Worm (Caenorhabditis elegans) whole organism, L4 larva: Measurements from ENCODE around the gene irld-27.
"Not testable (repeated sequence)": the region's sequence is repeated elsewhere in the genome, so short reads cannot be mapped to it uniquely, and the experiment has no call there.

Experiments
- T26A8.4 ChIP-seq: fragments of 200-800 bp; sonication (Bioruptor generic); IDR thresholded peaks from 2 replicates; pipeline ENCODE4 v1.3.6; 2022; ENCODE audit warnings: missing genetic modification characterization, missing compliant biosample characterization
- Y75B8A.6 ChIP-seq: fragments of 200-800 bp; sonication (Bioruptor generic); IDR thresholded peaks from 2 replicates; pipeline ENCODE4 v1.3.6; 2022; ENCODE audit warnings: missing genetic modification reagents, missing genetic modification characterization, missing compliant biosample characterization
- ZK546.5 ChIP-seq, 2 experiments: sonication (generic microtip); optimal IDR thresholded peaks; 2 replicates each; lab custom pipeline; 2017; ENCODE audit warnings: missing biosample characterization in 2 of 2, missing genetic modification characterization in 2 of 2
- ceh-20 ChIP-seq: fragments of 200-800 bp; sonication (Bioruptor generic); IDR thresholded peaks from 2 replicates; pipeline ENCODE4 v1.3.6; 2022; ENCODE audit warnings: missing genetic modification reagents, missing genetic modification characterization, missing compliant biosample characterization
- ceh-28 ChIP-seq: fragments of 150-350 bp; optimal IDR thresholded peaks from 2 replicates; lab custom pipeline; 2014; ENCODE audit warnings: missing biosample characterization, missing genetic modification reagents, missing genetic modification characterization
- ceh-44 ChIP-seq: fragments of 200-800 bp; sonication (Bioruptor generic); IDR thresholded peaks from 2 replicates; pipeline ENCODE4 v1.3.6; 2022; ENCODE audit warnings: missing genetic modification reagents, missing genetic modification characterization, missing compliant biosample characterization
- ceh-82 ChIP-seq: sonication (generic microtip); optimal IDR thresholded peaks from 2 replicates; lab custom pipeline; 2017; ENCODE audit warnings: missing biosample characterization, missing genetic modification characterization
- ces-1 ChIP-seq: fragments of 150-350 bp; sonication (generic microtip); optimal IDR thresholded peaks from 4 replicates; lab custom pipeline; 2014; ENCODE audit warnings: missing biosample characterization, missing genetic modification reagents, missing genetic modification characterization
- ctbp-1 ChIP-seq: fragments of 200-800 bp; sonication (Bioruptor generic); IDR thresholded peaks from 2 replicates; pipeline ENCODE4 v1.3.6; 2022; ENCODE audit warnings: missing genetic modification reagents, missing genetic modification characterization, missing compliant biosample characterization
- daf-16 ChIP-seq, 3 experiments: sonication (generic microtip); optimal IDR thresholded peaks; 2 replicates each; lab custom pipeline; 2016 to 2017; ENCODE audit warnings: missing genetic modification characterization in 3 of 3, missing genetic modification reagents in 3 of 3, mild to moderate bottlenecking in 2 of 3, missing compliant biosample characterization in 2 of 3, missing biosample characterization in 1 of 3, moderate library complexity in 1 of 3
- dmd-6 ChIP-seq: fragments of 200-800 bp; sonication (Bioruptor generic); IDR thresholded peaks from 2 replicates; pipeline ENCODE4 v1.3.6; 2022; ENCODE audit warnings: missing genetic modification reagents, missing genetic modification characterization, missing compliant biosample characterization
- dmd-8 ChIP-seq: fragments of 200-800 bp; sonication (Bioruptor generic); IDR thresholded peaks from 2 replicates; pipeline ENCODE4 v1.3.6; 2022; ENCODE audit warnings: missing genetic modification characterization, missing compliant biosample characterization
- dmd-9 ChIP-seq: fragments of 200-800 bp; sonication (Bioruptor generic); IDR thresholded peaks from 2 replicates; pipeline ENCODE4 v1.3.6; 2022; ENCODE audit warnings: missing genetic modification reagents, missing genetic modification characterization, missing compliant biosample characterization
- duxl-1 ChIP-seq: sonication (generic microtip); optimal IDR thresholded peaks from 2 replicates; lab custom pipeline; 2016; ENCODE audit warnings: mild to moderate bottlenecking, missing genetic modification characterization, moderate library complexity, missing compliant biosample characterization; ENCODE audit not compliant: poor library complexity
- gei-8 ChIP-seq: fragments of 200-800 bp; sonication (Bioruptor generic); optimal IDR thresholded peaks from 2 replicates; lab custom pipeline; 2018; ENCODE audit warnings: mild to moderate bottlenecking, missing genetic modification characterization, missing compliant biosample characterization
- hlh-11 ChIP-seq: fragments of 200-800 bp; sonication (Bioruptor generic); optimal IDR thresholded peaks from 2 replicates; lab custom pipeline; 2018; ENCODE audit warnings: mild to moderate bottlenecking, missing genetic modification characterization, missing compliant biosample characterization
- lin-1 ChIP-seq: fragments of 200-800 bp; sonication (Bioruptor generic); IDR thresholded peaks from 2 replicates; pipeline ENCODE4 v1.3.6; 2022; ENCODE audit warnings: missing genetic modification reagents, missing genetic modification characterization, missing compliant biosample characterization
- lin-15B ChIP-seq: fragments of 150-350 bp; sonication (generic microtip); optimal IDR thresholded peaks from 3 replicates; lab custom pipeline; 2014; ENCODE audit warnings: missing biosample characterization, missing genetic modification characterization
- lin-39 ChIP-seq: fragments of 150-350 bp; optimal IDR thresholded peaks from 2 replicates; lab custom pipeline; 2014; ENCODE audit warnings: missing biosample characterization, missing genetic modification reagents, missing genetic modification characterization
- lsy-2 ChIP-seq, 2 experiments: fragments of 150-350 bp in 1 of 2; sonication (generic microtip) in 1 of 2; optimal IDR thresholded peaks; 2 replicates each; lab custom pipeline; 2014 to 2017; ENCODE audit warnings: missing biosample characterization in 2 of 2, missing genetic modification characterization in 2 of 2
- mes-2 ChIP-seq: sonication (generic microtip); optimal IDR thresholded peaks from 2 replicates; lab custom pipeline; 2016; ENCODE audit warnings: missing genotype, mild to moderate bottlenecking, missing genetic modification characterization, missing compliant biosample characterization; ENCODE audit not compliant: poor library complexity, severe bottlenecking
- nhr-10 ChIP-seq: fragments of 150-350 bp; optimal IDR thresholded peaks from 2 replicates; lab custom pipeline; 2014; ENCODE audit warnings: missing biosample characterization, missing genetic modification characterization
- nhr-102 ChIP-seq: sonication (generic microtip); optimal IDR thresholded peaks from 2 replicates; lab custom pipeline; 2016; ENCODE audit warnings: mild to moderate bottlenecking, missing genetic modification characterization, moderate library complexity, missing compliant biosample characterization
- nhr-237 ChIP-seq: sonication (generic microtip); optimal IDR thresholded peaks from 2 replicates; lab custom pipeline; 2017; ENCODE audit warnings: missing biosample characterization, missing genetic modification characterization
- nhr-28 ChIP-seq: fragments of 150-350 bp; optimal IDR thresholded peaks from 2 replicates; lab custom pipeline; 2014; ENCODE audit warnings: missing biosample characterization, missing genetic modification characterization
- nhr-76 ChIP-seq: fragments of 150-350 bp; optimal IDR thresholded peaks from 2 replicates; lab custom pipeline; 2014; ENCODE audit warnings: missing biosample characterization, missing genetic modification characterization
- nhr-77 ChIP-seq: fragments of 150-350 bp; optimal IDR thresholded peaks from 2 replicates; lab custom pipeline; 2014; ENCODE audit warnings: missing biosample characterization, missing genetic modification characterization
- pha-4 ChIP-seq, 2 experiments: fragments of 150-350 bp in 1 of 2; fragments of 200-800 bp in 1 of 2; sonication (Bioruptor generic) in 1 of 2; IDR thresholded peaks in 1 of 2; optimal IDR thresholded peaks in 1 of 2; 2 replicates each; pipeline versions ENCODE4 v1.3.6 to Lab custom; 2014 to 2022; ENCODE audit warnings: missing genetic modification characterization in 2 of 2, missing genetic modification reagents in 2 of 2, missing biosample characterization in 1 of 2, missing compliant biosample characterization in 1 of 2
- php-3 ChIP-seq: fragments of 200-800 bp; sonication (Bioruptor generic); IDR thresholded peaks from 2 replicates; pipeline ENCODE4 v1.3.6; 2022; ENCODE audit warnings: missing genetic modification reagents, missing genetic modification characterization, missing compliant biosample characterization
- pqm-1 ChIP-seq: sonication (generic microtip); optimal IDR thresholded peaks from 2 replicates; lab custom pipeline; 2017; ENCODE audit warnings: missing biosample characterization, missing genetic modification characterization
- saeg-2 ChIP-seq: fragments of 200-800 bp; sonication (Bioruptor generic); IDR thresholded peaks from 2 replicates; pipeline ENCODE4 v1.3.6; 2022; ENCODE audit warnings: missing genetic modification reagents, missing genetic modification characterization, missing compliant biosample characterization
- sdz-12 ChIP-seq: fragments of 200-800 bp; sonication (Bioruptor generic); optimal IDR thresholded peaks from 2 replicates; lab custom pipeline; 2018; ENCODE audit warnings: mild to moderate bottlenecking, missing genetic modification characterization, missing compliant biosample characterization
- snpc-1.2 ChIP-seq: fragments of 200-800 bp; sonication (Bioruptor generic); IDR thresholded peaks from 2 replicates; pipeline ENCODE4 v1.3.6; 2022; ENCODE audit warnings: missing genetic modification reagents, missing genetic modification characterization, missing compliant biosample characterization
- snpc-4 ChIP-seq: fragments of 150-350 bp; optimal IDR thresholded peaks from 2 replicates; lab custom pipeline; 2014; ENCODE audit warnings: missing biosample characterization, missing genetic modification characterization
- tag-97 ChIP-seq: fragments of 200-800 bp; sonication (Bioruptor generic); IDR thresholded peaks from 2 replicates; pipeline ENCODE4 v1.3.6; 2022; ENCODE audit warnings: missing genetic modification characterization, missing compliant biosample characterization
- unc-62 ChIP-seq, 3 experiments: fragments of 150-350 bp in 1 of 3; sonication (generic microtip); optimal IDR thresholded peaks in 2 of 3; peaks in 1 of 3; 1 replicate in 1 of 3; 2 replicates in 2 of 3; lab custom pipeline; 2014 to 2017; ENCODE audit warnings: missing biosample characterization in 3 of 3, missing genetic modification characterization in 3 of 3, missing genetic modification reagents in 3 of 3, missing genotype in 1 of 3
- zag-1 ChIP-seq: fragments of 150-350 bp; optimal IDR thresholded peaks from 2 replicates; lab custom pipeline; 2014; ENCODE audit warnings: missing biosample characterization, missing genetic modification characterization

Gene irld-27

DNA sequence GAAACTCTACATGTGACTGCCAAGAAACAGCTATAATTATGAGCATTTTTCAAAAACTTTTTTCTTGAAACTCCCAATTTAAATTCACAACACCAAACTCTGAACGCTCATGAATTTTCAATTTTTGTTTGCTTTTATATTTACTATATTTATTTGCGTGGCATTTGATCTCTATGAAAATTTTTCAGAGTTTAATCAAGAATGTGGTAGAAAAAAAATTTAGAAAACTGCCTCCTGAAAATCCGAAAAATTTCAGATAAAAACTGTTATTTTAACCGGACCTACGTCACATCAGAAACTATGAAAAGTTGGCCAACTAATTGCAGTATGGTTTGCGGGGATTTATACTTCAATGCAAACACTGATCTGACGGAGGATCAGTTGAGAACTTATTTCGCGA is at the start of gene irld-27:
Gene irld-27 (plus strand): TSS at position 301 of the 400 bp plus-strand sequence.
- TF ChIP-seq snpc-1.2 (GFP tag; lab: Robert Waterston, UW) (no peak), ZK546.5 (tag; optimal IDR thresholded peaks at IDR 0.05; lab: Kevin White, UChicago) (no peak), snpc-4 (no peak), tag-97 (GFP tag; lab: Robert Waterston, UW) (no peak), nhr-102 (tag; lab: Kevin White, UChicago) (no peak), gei-8 (GFP tag; lab: Kevin White, UChicago) (no peak), dmd-8 (GFP tag; lab: Robert Waterston, UW) (no peak), zag-1 (tag; lab: Kevin White, UChicago) (no peak), pha-4 (GFP tag; IDR thresholded peaks at IDR 0.05; lab: Robert Waterston, UW) (no peak), pha-4 (tag; optimal IDR thresholded peaks at IDR 0.05; lab: Kevin White, UChicago) (no peak), lin-15B (tag; lab: Kevin White, UChicago) (no peak), sdz-12 (GFP tag; lab: Kevin White, UChicago) (no peak), nhr-10 (tag; lab: Kevin White, UChicago) (no peak), dmd-9 (no peak), saeg-2 (GFP tag; lab: Robert Waterston, UW) (no peak), daf-16 (GFP tag; optimal IDR thresholded peaks at IDR 0.05; lab: Kevin White, UChicago) (no peak), daf-16 (tag; optimal IDR thresholded peaks at IDR 0.05; lab: Kevin White, UChicago) (no peak), Y75B8A.6 (no peak), nhr-77 (no peak), lin-1 (GFP tag; lab: Robert Waterston, UW) (no peak), T26A8.4 (GFP tag; lab: Robert Waterston, UW) (no peak), ceh-28 (tag; lab: Kevin White, UChicago) (no peak)

DNA sequence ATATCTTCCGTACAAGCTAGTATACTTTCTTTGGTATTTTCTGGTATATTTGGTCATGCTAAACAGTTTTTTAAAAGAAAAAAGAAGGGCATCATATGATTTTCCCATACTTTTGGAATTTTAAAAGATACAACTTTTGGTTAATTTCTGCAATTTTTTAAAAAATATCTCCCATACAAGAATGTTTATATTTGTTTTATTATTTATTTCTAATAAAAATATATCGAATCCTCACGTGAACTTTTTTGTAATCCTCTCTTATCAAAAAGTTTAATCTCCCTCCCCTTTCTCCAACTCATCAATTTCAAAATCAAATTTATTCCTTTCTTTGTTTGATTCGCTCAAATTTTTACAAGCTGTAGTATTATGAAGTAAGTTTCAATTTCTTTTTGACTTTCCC is 49.8 kb upstream of the irld-27 start, which contains the start of gene nep-13:
Gene nep-13 (plus strand): TSS at position 301 of the 400 bp plus-strand sequence.
- no peak for TF ChIP-seq duxl-1 (tag; lab: Kevin White, UChicago)
- TF ChIP-seq nhr-10 (tag; lab: Kevin White, UChicago), result no peak
- TF ChIP-seq ceh-44 (GFP tag; lab: Robert Waterston, UW), result no peak
- TF ChIP-seq ceh-20, result no peak

DNA sequence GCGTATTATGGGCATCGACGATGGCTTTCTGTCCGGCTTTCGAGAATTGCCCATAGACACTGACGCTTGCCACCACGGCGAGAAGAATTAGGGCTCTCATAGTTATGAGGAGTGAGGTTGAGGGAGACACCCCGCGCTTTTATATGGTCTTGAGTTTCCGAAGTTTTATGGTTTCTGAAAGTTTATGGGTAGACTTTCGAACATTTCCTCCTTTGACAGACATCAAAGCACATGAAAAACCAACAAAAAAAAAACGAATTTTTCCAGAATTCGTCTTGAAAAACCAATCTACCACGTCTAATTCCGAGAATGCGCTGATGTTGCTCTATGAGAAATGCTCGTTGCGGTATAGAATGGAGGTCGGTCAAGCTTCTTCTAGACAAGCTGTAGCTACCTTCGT is 47.6 kb upstream of the irld-27 start, which contains the start of gene scl-15:
Gene scl-15 (minus strand): TSS at position 101 of the 400 bp plus-strand sequence.
- TF ChIP-seq nhr-76 (tag; lab: Kevin White, UChicago) (no peak), mes-2 (no peak), lin-39 (tag; lab: Kevin White, UChicago) (no peak)
- TF ChIP-seq, all 104 proteins: peak for 0

DNA sequence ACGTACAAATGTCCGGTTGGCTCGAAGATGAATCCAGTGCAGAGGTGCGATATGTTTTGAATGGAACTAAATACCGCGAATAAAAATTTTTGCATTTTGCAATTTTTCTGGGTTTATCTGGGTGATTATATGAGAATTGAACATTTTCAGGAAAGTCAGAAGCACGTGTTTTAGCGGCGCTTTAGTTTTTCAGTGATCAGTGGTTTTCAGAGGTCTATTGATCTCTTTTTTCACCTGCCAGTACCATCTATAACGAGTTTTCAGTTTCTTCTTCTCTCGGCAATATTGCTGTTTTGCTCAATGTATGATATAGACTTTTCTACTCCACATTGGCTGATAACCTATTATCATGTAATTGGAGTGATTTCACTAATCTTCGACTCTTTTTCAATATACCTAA is 45.1 kb upstream of the irld-27 start, which contains the start of gene sri-63:
Gene sri-63 (plus strand): TSS at position 301 of the 400 bp plus-strand sequence.
- TF ChIP-seq nhr-237, result no peak
- peak in 1 of 2 experiments; percentile 46 for TF ChIP-seq unc-62 (GFP tag; optimal IDR thresholded peaks at IDR 0.05 in 1 of 2; lab: Kevin White, UChicago)
- TF ChIP-seq unc-62 (tag; optimal IDR thresholded peaks at IDR 0.05; lab: Kevin White, UChicago), result no peak

DNA sequence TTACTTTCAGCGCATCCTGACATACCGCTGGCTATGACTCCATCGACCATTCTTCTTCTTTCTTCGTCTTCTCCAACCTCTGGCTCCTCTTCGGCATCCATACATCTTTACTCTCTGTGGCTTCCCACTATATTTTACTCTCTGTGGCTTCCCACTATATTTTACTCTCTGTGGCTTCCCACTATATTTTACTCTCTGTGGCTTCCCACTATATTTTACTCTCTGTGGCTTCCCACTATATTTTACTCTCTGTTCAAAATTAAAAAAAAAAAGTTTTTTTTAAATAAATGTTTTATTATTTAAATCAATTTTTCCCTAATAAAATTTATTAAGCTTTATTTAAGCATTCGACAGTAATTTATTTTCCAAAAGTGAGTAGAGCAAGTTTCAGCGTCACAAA is 41.6 kb upstream of the irld-27 start, which contains the start of gene F39E9.14:
Gene F39E9.14 (minus strand): TSS at position 101 of the 400 bp plus-strand sequence.
- TF ChIP-seq nhr-10 (tag; lab: Kevin White, UChicago); ceh-82 (tag; lab: Kevin White, UChicago); Y75B8A.6: not testable (repeated sequence)

DNA sequence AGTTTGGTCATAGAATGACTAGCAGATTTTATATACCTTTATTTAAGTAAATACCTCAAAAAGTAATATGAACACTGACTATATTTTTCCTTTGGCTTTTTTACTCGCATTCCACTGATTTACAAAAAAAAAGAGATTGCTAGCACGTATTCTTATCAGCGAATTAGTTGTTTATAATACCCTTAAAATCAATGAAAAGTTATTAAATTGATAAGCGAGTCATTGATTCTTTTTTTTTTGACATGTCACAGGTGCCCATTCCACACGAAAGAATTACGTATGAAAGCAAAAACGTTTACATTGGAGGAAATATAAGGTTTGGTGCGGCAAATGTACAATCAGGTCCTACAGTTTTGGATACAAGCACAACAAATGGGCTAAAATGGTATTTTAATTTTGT is 36.9 kb upstream of the irld-27 start, which contains the start of gene btb-17:
Gene btb-17 (plus strand): TSS at position 213 of the 400 bp plus-strand sequence.
- TF ChIP-seq ces-1 (GFP tag; lab: Kevin White, UChicago), result no peak
- TF ChIP-seq hlh-11 (tag; lab: Kevin White, UChicago), result peak; percentile 24
- TF ChIP-seq dmd-6 (GFP tag; lab: Robert Waterston, UW), result peak; percentile 62
- no peak for TF ChIP-seq daf-16 (GFP tag; optimal IDR thresholded peaks at IDR 0.05; lab: Kevin White, UChicago)
- peak; percentile 92 for TF ChIP-seq daf-16 (tag; optimal IDR thresholded peaks at IDR 0.05; lab: Kevin White, UChicago)
- TF ChIP-seq pqm-1 (tag; lab: Kevin White, UChicago), result peak; percentile 54
- 0 out of 2 replicates have a peak, but pooled peaks have one; percentile 59 for TF ChIP-seq php-3 (GFP tag; lab: Robert Waterston, UW)
- peak; percentile 52 for TF ChIP-seq nhr-28 (tag; lab: Kevin White, UChicago)
- no peak for TF ChIP-seq ctbp-1 (GFP tag; lab: Robert Waterston, UW)
- TF ChIP-seq lsy-2 (tag; optimal IDR thresholded peaks at IDR 0.05; lab: Kevin White, UChicago), result no peak
